Fruit fly (Drosophila melanogaster): ENCODE measurements around the gene can.

can gene

dm6 chr3L:10242243-10242642 is 24.7 kb downstream of the can start (continued):
- TF ChIP-seq Met (GFP tag; optimal IDR thresholded peaks at IDR 0.05) = peak; percentile 21
- no peak for TF ChIP-seq pdm3 (GFP tag; optimal IDR thresholded peaks at IDR 0.05)
- TF ChIP-seq OdsH (GFP tag; optimal IDR thresholded peaks at IDR 0.05) = peak; percentile 43
- peak; percentile 31 for TF ChIP-seq CG6792 (GFP tag; optimal IDR thresholded peaks at IDR 0.05)
- TF ChIP-seq Sox15 (GFP tag; optimal IDR thresholded peaks at IDR 0.05) = peak; percentile 3
- TF ChIP-seq ss (GFP tag; optimal IDR thresholded peaks at IDR 0.05) = peak; percentile 24 to 53
- no peak for TF ChIP-seq eg (GFP tag; IDR thresholded peaks at IDR 0.05)
- TF ChIP-seq CG15336 (GFP tag; IDR thresholded peaks at IDR 0.05) = peak; percentile 47; the same call in 1 of the 2 replicates
- TF ChIP-seq CG10631 (GFP tag; optimal IDR thresholded peaks at IDR 0.05) = peak; percentile 50
- peak; percentile 10 for TF ChIP-seq CG4318 (GFP tag; optimal IDR thresholded peaks at IDR 0.05)
- TF ChIP-seq Gug (GFP tag; IDR thresholded peaks at IDR 0.05) = no peak
- peak; percentile 48 for TF ChIP-seq CG34406 (GFP tag; optimal IDR thresholded peaks at IDR 0.05)
- no peak for TF ChIP-seq CG11902 (GFP tag; optimal IDR thresholded peaks at IDR 0.05)
- TF ChIP-seq achi (GFP tag; optimal IDR thresholded peaks at IDR 0.05) = peak; percentile 51
- peak; percentile 41 for TF ChIP-seq svp (GFP tag)
- TF ChIP-seq CG6276 (GFP tag; optimal IDR thresholded peaks at IDR 0.05) = no peak

dm6 chr3L:10238549-10238948 is 28.4 kb downstream of the can start:
- TF ChIP-seq CG9139 (GFP tag; optimal IDR thresholded peaks at IDR 0.05) (no peak), pdm3 (GFP tag; optimal IDR thresholded peaks at IDR 0.05) (no peak), CG1621 (tag; optimal IDR thresholded peaks at IDR 0.05) (no peak), dsx (GFP tag; optimal IDR thresholded peaks at IDR 0.05; ENCODE audit: poor library complexity, severe bottlenecking) (peak; percentile 36), ss (GFP tag; optimal IDR thresholded peaks at IDR 0.05) (no peak), acj6 (GFP tag; optimal IDR thresholded peaks at IDR 0.05) (no peak), CG4318 (GFP tag; optimal IDR thresholded peaks at IDR 0.05) (no peak), achi (GFP tag; optimal IDR thresholded peaks at IDR 0.05) (no peak), fd85E (GFP tag; optimal IDR thresholded peaks at IDR 0.05) (no peak), salr (GFP tag; optimal IDR thresholded peaks at IDR 0.05) (no peak), vri (GFP tag; optimal IDR thresholded peaks at IDR 0.05) (no peak), spab (GFP tag; optimal IDR thresholded peaks at IDR 0.05) (peak; percentile 18), Eip78C (GFP tag) (peak; percentile 55), Eip75B (GFP tag; optimal IDR thresholded peaks at IDR 0.05) (no peak), CG11762 (GFP tag; optimal IDR thresholded peaks at IDR 0.05; ENCODE audit: insufficient read depth) (no peak), Met (GFP tag; optimal IDR thresholded peaks at IDR 0.05) (no peak), Hr39 (GFP tag; optimal IDR thresholded peaks at IDR 0.05) (no peak), eg (GFP tag; IDR thresholded peaks at IDR 0.05) (no peak), Ets96B (tag; optimal IDR thresholded peaks at IDR 0.05) (peak; percentile 40), CG32006 (GFP tag; optimal IDR thresholded peaks at IDR 0.05) (no peak), esn (GFP tag; optimal IDR thresholded peaks at IDR 0.05) (no peak), CG10631 (GFP tag; optimal IDR thresholded peaks at IDR 0.05) (peak; percentile 1), fkh (GFP tag; optimal IDR thresholded peaks at IDR 0.05) (no peak), Gug (GFP tag; IDR thresholded peaks at IDR 0.05) (no peak), Sox15 (GFP tag; optimal IDR thresholded peaks at IDR 0.05) (no peak), dac (GFP tag; optimal IDR thresholded peaks at IDR 0.05) (no peak), CG11294 (GFP tag; IDR thresholded peaks at IDR 0.05) (no peak), CG11902 (GFP tag; optimal IDR thresholded peaks at IDR 0.05) (no peak), cyc (GFP tag; optimal IDR thresholded peaks at IDR 0.05) (no peak), CG3032 (tag; optimal IDR thresholded peaks at IDR 0.05) (peak; percentile 32)

- TF ChIP-seq net (GFP tag; optimal IDR thresholded peaks at IDR 0.05) (no peak), CG8319 (GFP tag; optimal IDR thresholded peaks at IDR 0.05) (no peak), Hr4 (GFP tag; optimal IDR thresholded peaks at IDR 0.05) (no peak), CG34406 (GFP tag; optimal IDR thresholded peaks at IDR 0.05) (no peak), CG6163 (GFP tag; IDR thresholded peaks at IDR 0.05) (no peak), Blimp-1 (GFP tag; optimal IDR thresholded peaks at IDR 0.05) (no peak), esn (GFP tag; optimal IDR thresholded peaks at IDR 0.05) (no peak), CG4318 (GFP tag; optimal IDR thresholded peaks at IDR 0.05) (no peak), CG9139 (GFP tag; optimal IDR thresholded peaks at IDR 0.05) (no peak), Ets96B (tag; optimal IDR thresholded peaks at IDR 0.05) (no peak), achi (GFP tag; optimal IDR thresholded peaks at IDR 0.05) (no peak), CG8119 (GFP tag; IDR thresholded peaks at IDR 0.05) (no peak), acj6 (GFP tag; optimal IDR thresholded peaks at IDR 0.05) (no peak), Sox15 (GFP tag; optimal IDR thresholded peaks at IDR 0.05) (no peak), fd85E (GFP tag; optimal IDR thresholded peaks at IDR 0.05) (no peak)
These were observed 33.9 kb downstream of the can start for dm6 chr3L:10233025-10233424.

Data from whole organism, prepupa.